Fruit fly (Drosophila melanogaster): ENCODE measurements around the gene Ptp61F.

DNA sequence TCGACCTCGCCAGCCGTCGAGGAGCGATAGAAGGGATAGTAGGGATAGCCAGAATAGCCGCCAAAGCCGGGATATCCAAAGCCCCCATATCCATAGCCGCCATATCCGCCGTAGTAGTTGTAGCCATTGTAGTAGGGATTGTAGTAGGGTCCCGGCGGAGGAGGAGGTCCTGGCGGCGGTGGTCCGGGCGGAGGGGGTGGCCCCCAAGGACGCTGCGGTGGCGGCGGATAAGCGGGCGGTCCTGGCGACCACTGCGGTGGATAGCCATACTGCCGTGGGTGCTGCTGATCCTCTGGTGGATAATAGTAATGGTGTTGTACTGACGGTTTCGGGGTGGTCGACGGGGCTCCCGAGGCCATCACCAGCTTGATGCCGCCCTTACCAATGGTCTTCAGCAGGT lies 152.9 kb downstream of the Ptp61F start:
- no peak for TF ChIP-seq CG18262 (tag; optimal IDR thresholded peaks at IDR 0.05)
- no peak for TF ChIP-seq fd102C (GFP tag; optimal IDR thresholded peaks at IDR 0.05)
- no peak for TF ChIP-seq Doc2 (GFP tag; IDR thresholded peaks at IDR 0.05)
- TF ChIP-seq CG12299 (tag; optimal IDR thresholded peaks at IDR 0.05): no peak
- no peak for TF ChIP-seq CG2202 (tag; optimal IDR thresholded peaks at IDR 0.05)

Data from whole organism, embryonic.